Fruit fly (Drosophila melanogaster): ENCODE results near the gene Tsp26A.
A peak's percentile ranks its signal among the peaks of the same experiment; 100 is the strongest.

The Tsp26A gene

dm6 chr2L:5979957-5980861, 19.8 kb upstream of the Tsp26A start (continued):
- TF ChIP-seq CG15601 (tag; optimal IDR thresholded peaks at IDR 0.05) (peak; percentile 40), Side (GFP tag; optimal IDR thresholded peaks at IDR 0.05) (peak; percentile 39), trem (tag; optimal IDR thresholded peaks at IDR 0.05) (peak; percentile 12), D (optimal IDR thresholded peaks at IDR 0.05) (no peak), D (GFP tag; optimal IDR thresholded peaks at IDR 0.05) (no peak), abd-A (tag; optimal IDR thresholded peaks at IDR 0.05) (peak; percentile 75), gcm (GFP tag; optimal IDR thresholded peaks at IDR 0.05) (peak; percentile 26), yki (optimal IDR thresholded peaks at IDR 0.05) (peak; percentile 48), Fer1 (GFP tag; optimal IDR thresholded peaks at IDR 0.05) (peak; percentile 82), YL-1 (GFP tag; optimal IDR thresholded peaks at IDR 0.05) (peak; percentile 23), CG31365 (tag; optimal IDR thresholded peaks at IDR 0.05) (peak; percentile 39), Taf1 (GFP tag; IDR thresholded peaks at IDR 0.05) (no peak), CG3281 (GFP tag; optimal IDR thresholded peaks at IDR 0.05) (peak; percentile 34), tap (tag; optimal IDR thresholded peaks at IDR 0.05) (peak; percentile 56), CG15479 (GFP tag; optimal IDR thresholded peaks at IDR 0.05) (peak; percentile 21), Asciz (GFP tag; optimal IDR thresholded peaks at IDR 0.05) (peak; percentile 31), NC2β (GFP tag; optimal IDR thresholded peaks at IDR 0.05) (peak; percentile 28), CG1233 (GFP tag; optimal IDR thresholded peaks at IDR 0.05) (peak; percentile 37), CG6254 (GFP tag; optimal IDR thresholded peaks at IDR 0.05) (no peak), CG15514 (GFP tag; optimal IDR thresholded peaks at IDR 0.05) (peak; percentile 25), CG7745 (tag; optimal IDR thresholded peaks at IDR 0.05) (peak; percentile 100), CG4707 (GFP tag; optimal IDR thresholded peaks at IDR 0.05) (peak; percentile 11), CG7839 (tag; optimal IDR thresholded peaks at IDR 0.05) (peak; percentile 27), Mes4 (GFP tag; optimal IDR thresholded peaks at IDR 0.05) (peak; percentile 10), CG10431 (GFP tag; optimal IDR thresholded peaks at IDR 0.05) (peak; percentile 35), CG33557 (GFP tag; optimal IDR thresholded peaks at IDR 0.05) (peak; percentile 32), Hand (GFP tag; optimal IDR thresholded peaks at IDR 0.05) (peak; percentile 64), Pdp1 (GFP tag; optimal IDR thresholded peaks at IDR 0.05) (peak in 1 of 2 experiments; percentile 19), jumu (GFP tag; optimal IDR thresholded peaks at IDR 0.05) (peak; percentile 12), Nf-YB (GFP tag; optimal IDR thresholded peaks at IDR 0.05) (peak; percentile 20), chif (GFP tag; optimal IDR thresholded peaks at IDR 0.05) (no peak), cad (GFP tag; optimal IDR thresholded peaks at IDR 0.05) (peak; percentile 68), kni (GFP tag; optimal IDR thresholded peaks at IDR 0.05) (peak; percentile 61), nerfin-1 (tag; optimal IDR thresholded peaks at IDR 0.05) (peak; percentile 32), sens (GFP tag) (peak; percentile 82), Trl (optimal IDR thresholded peaks at IDR 0.05) (peak; percentile 97 to 98), Trl (GFP tag; optimal IDR thresholded peaks at IDR 0.05) (peak; percentile 62), D19A (tag; optimal IDR thresholded peaks at IDR 0.05) (peak; percentile 19), CG13894 (tag; optimal IDR thresholded peaks at IDR 0.05) (peak; percentile 57), CG17359 (tag; optimal IDR thresholded peaks at IDR 0.05) (peak; percentile 44), gsb-n (tag; optimal IDR thresholded peaks at IDR 0.05) (peak; percentile 5), CG14860 (GFP tag; IDR thresholded peaks at IDR 0.05; ENCODE audit: partially characterized antibody) (no peak), fd64A (GFP tag; optimal IDR thresholded peaks at IDR 0.05) (no peak), Ssrp (tag; optimal IDR thresholded peaks at IDR 0.05) (no peak), pfk (GFP tag; optimal IDR thresholded peaks at IDR 0.05) (peak; percentile 42), NC2α (GFP tag; optimal IDR thresholded peaks at IDR 0.05) (no peak), nom (GFP tag; optimal IDR thresholded peaks at IDR 0.05) (peak; percentile 85), Jarid2 (GFP tag; optimal IDR thresholded peaks at IDR 0.05) (peak; percentile 82)
